Worm (Caenorhabditis elegans) whole organism, mixed stage, embryonic: ENCODE results near the gene Y75B8A.33.
A peak's percentile ranks its signal among the peaks of the same experiment; 100 is the strongest.

Experiments used
- M03D4.4 ChIP-seq: sonication (generic microtip); optimal IDR thresholded peaks from 2 replicates; lab custom pipeline; 2017; ENCODE audit warnings: mild to moderate bottlenecking, missing genetic modification characterization, missing compliant biosample characterization
- bed-3 ChIP-seq: fragments of 200-800 bp; sonication (Bioruptor generic); optimal IDR thresholded peaks from 3 replicates; lab custom pipeline; 2018; ENCODE audit warnings: mild to moderate bottlenecking, missing genetic modification characterization, moderate library complexity, missing compliant biosample characterization
- blmp-1 ChIP-seq: fragments of 150-350 bp; optimal IDR thresholded peaks from 2 replicates; lab custom pipeline; 2014; ENCODE audit warnings: missing biosample characterization, missing genetic modification characterization
- ceh-39 ChIP-seq: fragments of 150-350 bp; optimal IDR thresholded peaks from 2 replicates; lab custom pipeline; 2014; ENCODE audit warnings: missing biosample characterization, missing genetic modification characterization
- ceh-43 ChIP-seq: fragments of 200-800 bp; sonication (Bioruptor generic); optimal IDR thresholded peaks from 2 replicates; lab custom pipeline; 2018; ENCODE audit warnings: mild to moderate bottlenecking, missing genetic modification characterization, moderate library complexity, missing compliant biosample characterization
- ces-1 ChIP-seq: fragments of 150-350 bp; optimal IDR thresholded peaks from 2 replicates; lab custom pipeline; 2014; ENCODE audit warnings: missing biosample characterization, missing genetic modification reagents, missing genetic modification characterization
- cnd-1 ChIP-seq: fragments of 200-800 bp; sonication (Bioruptor generic); optimal IDR thresholded peaks from 2 replicates; lab custom pipeline; 2018; ENCODE audit warnings: mild to moderate bottlenecking, missing genetic modification characterization, missing compliant biosample characterization
- drap-1 ChIP-seq: fragments of 200-800 bp; sonication (Bioruptor generic); optimal IDR thresholded peaks from 3 replicates; lab custom pipeline; 2018; ENCODE audit warnings: mild to moderate bottlenecking, missing genetic modification characterization, missing compliant biosample characterization
- elt-1 ChIP-seq: sonication (generic microtip); optimal IDR thresholded peaks from 2 replicates; lab custom pipeline; 2017; ENCODE audit warnings: missing genetic modification characterization, mild to moderate bottlenecking, missing compliant biosample characterization, antibody characterized with exemption, moderate library complexity, borderline replicate concordance; ENCODE audit not compliant: insufficient read depth
- elt-3 ChIP-seq: fragments of 150-350 bp; optimal IDR thresholded peaks from 2 replicates; lab custom pipeline; 2014; ENCODE audit warnings: missing biosample characterization, missing genetic modification characterization
- flh-1 ChIP-seq: fragments of 200-800 bp; sonication (Bioruptor generic); optimal IDR thresholded peaks from 2 replicates; lab custom pipeline; 2018; ENCODE audit warnings: mild to moderate bottlenecking, missing genetic modification characterization, moderate library complexity, missing compliant biosample characterization
- ham-2 ChIP-seq: fragments of 200-800 bp; sonication (Bioruptor generic); optimal IDR thresholded peaks from 2 replicates; lab custom pipeline; 2018; ENCODE audit warnings: mild to moderate bottlenecking, missing genetic modification characterization, missing compliant biosample characterization
- hlh-1 ChIP-seq: fragments of 150-350 bp; optimal IDR thresholded peaks from 2 replicates; lab custom pipeline; 2014; ENCODE audit warnings: missing biosample characterization, missing genetic modification reagents, missing genetic modification characterization
- lin-13 ChIP-seq: fragments of 150-350 bp; optimal IDR thresholded peaks from 2 replicates; lab custom pipeline; 2014; ENCODE audit warnings: missing biosample characterization, missing genetic modification characterization
- lin-32 ChIP-seq: fragments of 200-800 bp; sonication (Bioruptor generic); optimal IDR thresholded peaks from 2 replicates; lab custom pipeline; 2018; ENCODE audit warnings: mild to moderate bottlenecking, missing genetic modification characterization, missing compliant biosample characterization
- lsy-2 ChIP-seq: fragments of 150-350 bp; optimal IDR thresholded peaks from 2 replicates; lab custom pipeline; 2014; ENCODE audit warnings: missing biosample characterization, missing genetic modification characterization
- mab-5 ChIP-seq: fragments of 150-350 bp; optimal IDR thresholded peaks from 2 replicates; lab custom pipeline; 2014; ENCODE audit warnings: missing biosample characterization, missing genetic modification characterization
- mep-1 ChIP-seq: fragments of 150-350 bp; optimal IDR thresholded peaks from 2 replicates; lab custom pipeline; 2017; ENCODE audit warnings: missing biosample characterization, missing genetic modification reagents, missing genetic modification characterization, inconsistent platforms
- mls-2 ChIP-seq: sonication (generic microtip); optimal IDR thresholded peaks from 2 replicates; lab custom pipeline; 2016; ENCODE audit warnings: mild to moderate bottlenecking, missing genetic modification characterization, moderate library complexity, missing compliant biosample characterization
- nhr-12 ChIP-seq: fragments of 150-350 bp; optimal IDR thresholded peaks from 2 replicates; lab custom pipeline; 2014; ENCODE audit warnings: missing biosample characterization, missing genetic modification characterization
- nhr-2 ChIP-seq: fragments of 150-350 bp; optimal IDR thresholded peaks from 2 replicates; lab custom pipeline; 2014; ENCODE audit warnings: missing biosample characterization, missing genetic modification characterization
- nhr-237 ChIP-seq: fragments of 150-350 bp; optimal IDR thresholded peaks from 2 replicates; lab custom pipeline; 2014; ENCODE audit warnings: missing biosample characterization, missing genetic modification characterization
- nhr-76 ChIP-seq: sonication (generic microtip); optimal IDR thresholded peaks from 2 replicates; lab custom pipeline; 2017; ENCODE audit warnings: missing biosample characterization, missing genetic modification characterization
- pha-4 ChIP-seq: fragments of 150-350 bp; optimal IDR thresholded peaks from 2 replicates; lab custom pipeline; 2018; ENCODE audit warnings: missing biosample characterization, missing genetic modification reagents, missing genetic modification characterization
- sem-2 ChIP-seq: fragments of 200-800 bp; sonication (Bioruptor generic); optimal IDR thresholded peaks from 2 replicates; lab custom pipeline; 2018; ENCODE audit warnings: mild to moderate bottlenecking, missing genetic modification characterization, missing compliant biosample characterization
- sptf-1 ChIP-seq: sonication (generic microtip); optimal IDR thresholded peaks from 2 replicates; lab custom pipeline; 2017; ENCODE audit warnings: mild to moderate bottlenecking, missing genetic modification characterization, moderate library complexity, missing compliant biosample characterization
- tbx-8 ChIP-seq: fragments of 200-800 bp; sonication (Bioruptor generic); optimal IDR thresholded peaks from 2 replicates; lab custom pipeline; 2018; ENCODE audit warnings: mild to moderate bottlenecking, missing genetic modification characterization, moderate library complexity, missing compliant biosample characterization
- unc-120 ChIP-seq: sonication (generic microtip); optimal IDR thresholded peaks from 2 replicates; lab custom pipeline; 2017; ENCODE audit warnings: missing genetic modification characterization, missing compliant biosample characterization; ENCODE audit not compliant: poor library complexity, severe bottlenecking
- unc-39 ChIP-seq: fragments of 150-350 bp; optimal IDR thresholded peaks from 2 replicates; lab custom pipeline; 2014; ENCODE audit warnings: missing biosample characterization, missing genetic modification characterization
- unc-62 ChIP-seq: fragments of 150-350 bp; optimal IDR thresholded peaks from 2 replicates; lab custom pipeline; 2014; ENCODE audit warnings: missing biosample characterization, missing genetic modification reagents, missing genetic modification characterization
- zip-8 ChIP-seq: fragments of 150-350 bp; optimal IDR thresholded peaks from 2 replicates; lab custom pipeline; 2014; ENCODE audit warnings: missing biosample characterization, missing genetic modification characterization
- ztf-11 ChIP-seq: fragments of 150-350 bp; optimal IDR thresholded peaks from 2 replicates; lab custom pipeline; 2014; ENCODE audit warnings: missing biosample characterization, missing genetic modification characterization

Gene Y75B8A.33

ce11 chrIII:12335400-12335994 lies 31.7 kb downstream of the Y75B8A.33 start:
- TF ChIP-seq drap-1 (GFP tag; lab: Kevin White, UChicago): no peak
- peak; percentile 1 for TF ChIP-seq pha-4 (tag; lab: Kevin White, UChicago)
- TF ChIP-seq ces-1: peak; percentile 45
- TF ChIP-seq ham-2 (GFP tag; lab: Kevin White, UChicago): no peak
- TF ChIP-seq ceh-43 (GFP tag; lab: Kevin White, UChicago): no peak
- TF ChIP-seq unc-120 (tag; lab: Kevin White, UChicago): peak; percentile 25
- TF ChIP-seq elt-1: peak; percentile 51
- TF ChIP-seq unc-62 (GFP tag; lab: Kevin White, UChicago): peak; percentile 7
- peak; percentile 1 for TF ChIP-seq elt-3 (tag; lab: Kevin White, UChicago)

ce11 chrIII:12334268-12334667 lies 32.9 kb downstream of the Y75B8A.33 start:
- no peak for TF ChIP-seq blmp-1 (tag; lab: Kevin White, UChicago)
- TF ChIP-seq M03D4.4 (tag; lab: Kevin White, UChicago): no peak
- no peak for TF ChIP-seq lin-32 (GFP tag; lab: Kevin White, UChicago)
- TF ChIP-seq nhr-2 (tag; lab: Kevin White, UChicago): no peak

- TF ChIP-seq nhr-76: no peak
- no peak for TF ChIP-seq nhr-12 (tag; lab: Kevin White, UChicago)
- TF ChIP-seq lin-32 (GFP tag; lab: Kevin White, UChicago): no peak
- no peak for TF ChIP-seq hlh-1 (tag; lab: Kevin White, UChicago)
- TF ChIP-seq lin-13 (tag; lab: Kevin White, UChicago): no peak
- TF ChIP-seq tbx-8 (GFP tag; lab: Kevin White, UChicago): no peak
Observed at ce11 chrIII:12333445-12333844, 33.7 kb downstream of the Y75B8A.33 start, which contains the start of gene zip-1. TSS of gene zip-1 (plus strand) at chrIII:12333745.

ce11 chrIII:12331300-12331699 lies 35.9 kb downstream of the Y75B8A.33 start:
- no peak for TF ChIP-seq ztf-11 (tag; lab: Kevin White, UChicago)
- no peak for TF ChIP-seq M03D4.4 (tag; lab: Kevin White, UChicago)
- TF ChIP-seq mab-5: no peak
- TF ChIP-seq unc-120 (tag; lab: Kevin White, UChicago): no peak
- no peak for TF ChIP-seq sptf-1
- no peak for TF ChIP-seq nhr-237 (tag; lab: Kevin White, UChicago)
- no peak for TF ChIP-seq sem-2 (GFP tag; lab: Kevin White, UChicago)
- no peak for TF ChIP-seq lin-32 (GFP tag; lab: Kevin White, UChicago)
- TF ChIP-seq drap-1 (GFP tag; lab: Kevin White, UChicago): no peak
- no peak for TF ChIP-seq blmp-1 (tag; lab: Kevin White, UChicago)
- TF ChIP-seq ham-2 (GFP tag; lab: Kevin White, UChicago): no peak
- no peak for TF ChIP-seq lsy-2 (tag; lab: Kevin White, UChicago)
- no peak for TF ChIP-seq nhr-12 (tag; lab: Kevin White, UChicago)
- no peak for TF ChIP-seq hlh-1 (tag; lab: Kevin White, UChicago)
- TF ChIP-seq bed-3: no peak
- no peak for TF ChIP-seq flh-1 (GFP tag; lab: Kevin White, UChicago)
- no peak for TF ChIP-seq ces-1
- no peak for TF ChIP-seq elt-1
- TF ChIP-seq cnd-1 (tag; lab: Kevin White, UChicago): no peak
- TF ChIP-seq mls-2 (tag; lab: Kevin White, UChicago): no peak

ce11 chrIII:12327528-12327997 lies 39.6 kb downstream of the Y75B8A.33 start, which contains the start of the genes zip-12 and Y75B8A.63:
TSS of gene zip-12 (plus strand) at chrIII:12327914.
TSS of gene Y75B8A.63 (plus strand) at chrIII:12327947.
- no peak for TF ChIP-seq elt-3 (tag; lab: Kevin White, UChicago)
- TF ChIP-seq unc-39 (tag; lab: Kevin White, UChicago): no peak
- no peak for TF ChIP-seq blmp-1 (tag; lab: Kevin White, UChicago)
- TF ChIP-seq ztf-11 (tag; lab: Kevin White, UChicago): no peak
- no peak for TF ChIP-seq ham-2 (GFP tag; lab: Kevin White, UChicago)
- no peak for TF ChIP-seq lsy-2 (tag; lab: Kevin White, UChicago)
- no peak for TF ChIP-seq sem-2 (GFP tag; lab: Kevin White, UChicago)
- no peak for TF ChIP-seq tbx-8 (GFP tag; lab: Kevin White, UChicago)
- no peak for TF ChIP-seq mep-1 (tag; lab: Kevin White, UChicago)
- no peak for TF ChIP-seq mab-5
- TF ChIP-seq zip-8 (tag; lab: Kevin White, UChicago): no peak
- TF ChIP-seq ceh-39 (tag; lab: Kevin White, UChicago): no peak
- TF ChIP-seq unc-62 (GFP tag; lab: Kevin White, UChicago): no peak
- no peak for TF ChIP-seq sptf-1
